In genomic region chr3R:29229958-29230357, dm6 we compare ENCODE assay signal across 4 fruit fly cellular contexts.
TF ChIP-seq lines count a peak whose summit lies in the region.

No protein-coding gene starts in this region.

- no peak for TF ChIP-seq CTCF in whole organism, embryonic (GFP tag; optimal IDR thresholded peaks at IDR 0.05; lab: Kevin White, UChicago)

TF ChIP-seq in Kc167, 6 proteins besides CTCF, POLR2A, EP300 and RAD21:
- TF ChIP-seq ttk (optimal IDR thresholded peaks at IDR 0.05; lab: Kevin White, UChicago) (peak; percentile 80), h (optimal IDR thresholded peaks at IDR 0.05; lab: Kevin White, UChicago) (no peak)

TF ChIP-seq in whole organism, adult, 20 proteins besides CTCF, POLR2A, EP300 and RAD21:
- TF ChIP-seq Clk (GFP tag; optimal IDR thresholded peaks at IDR 0.05; lab: Kevin White, UChicago) (no peak), Mnt (GFP tag; optimal IDR thresholded peaks at IDR 0.05; lab: Kevin White, UChicago) (peak; percentile 46)

TF ChIP-seq in whole organism, embryonic, 481 proteins besides CTCF, POLR2A, EP300 and RAD21:
- TF ChIP-seq maf-S (GFP tag; optimal IDR thresholded peaks at IDR 0.05; lab: Kevin White, UChicago) (no peak), CG4730 (GFP tag; IDR thresholded peaks at IDR 0.05; lab: Robert Waterston, UW) (no peak), Ada2b (GFP tag; IDR thresholded peaks at IDR 0.05; lab: Robert Waterston, UW) (no peak), twi (tag; optimal IDR thresholded peaks at IDR 0.05; lab: Kevin White, UChicago) (no peak), CG15601 (tag; optimal IDR thresholded peaks at IDR 0.05; lab: Kevin White, UChicago) (no peak), sima (GFP tag; optimal IDR thresholded peaks at IDR 0.05; lab: Kevin White, UChicago) (no peak), CG8290 (GFP tag; optimal IDR thresholded peaks at IDR 0.05; lab: Kevin White, UChicago) (no peak), CG8290 (tag; optimal IDR thresholded peaks at IDR 0.05; lab: Kevin White, UChicago) (no peak), ssp (GFP tag; IDR thresholded peaks at IDR 0.05; lab: Robert Waterston, UW) (peak; percentile 10; the same call in 1 of the 2 replicates), br (optimal IDR thresholded peaks at IDR 0.05; lab: Kevin White, UChicago) (no peak), ftz-f1 (GFP tag; optimal IDR thresholded peaks at IDR 0.05; lab: Kevin White, UChicago) (no peak), CG10543 (GFP tag; optimal IDR thresholded peaks at IDR 0.05; lab: Kevin White, UChicago) (no peak), cwo (GFP tag; optimal IDR thresholded peaks at IDR 0.05; lab: Kevin White, UChicago) (peak; percentile 9), bigmax (GFP tag; optimal IDR thresholded peaks at IDR 0.05; lab: Kevin White, UChicago) (no peak), CG3407 (GFP tag; optimal IDR thresholded peaks at IDR 0.05; lab: Kevin White, UChicago) (no peak), chn (GFP tag; optimal IDR thresholded peaks at IDR 0.05; lab: Kevin White, UChicago) (no peak), mirr (GFP tag; optimal IDR thresholded peaks at IDR 0.05; lab: Kevin White, UChicago) (peak; percentile 32), knrl (GFP tag; IDR thresholded peaks at IDR 0.05; lab: Robert Waterston, UW; ENCODE audit: partially characterized antibody) (no peak), bbx (GFP tag; IDR thresholded peaks at IDR 0.05; lab: Robert Waterston, UW; ENCODE audit: partially characterized antibody) (no peak), zen (tag; optimal IDR thresholded peaks at IDR 0.05; lab: Kevin White, UChicago) (no peak), CG32772 (GFP tag; IDR thresholded peaks at IDR 0.05; lab: Robert Waterston, UW) (no peak), lilli (GFP tag; optimal IDR thresholded peaks at IDR 0.05; lab: Kevin White, UChicago) (no peak), slbo (GFP tag; IDR thresholded peaks at IDR 0.05; lab: Robert Waterston, UW) (no peak), CG15696 (tag; optimal IDR thresholded peaks at IDR 0.05; lab: Kevin White, UChicago) (no peak), peb (GFP tag; IDR thresholded peaks at IDR 0.05; lab: Robert Waterston, UW) (no peak), chif (GFP tag; optimal IDR thresholded peaks at IDR 0.05; lab: Kevin White, UChicago) (no peak), grn (GFP tag; optimal IDR thresholded peaks at IDR 0.05; lab: Kevin White, UChicago) (peak; percentile 73), E2f1 (GFP tag; IDR thresholded peaks at IDR 0.05; lab: Robert Waterston, UW) (no peak), GATAe (GFP tag; conservative IDR thresholded peaks at IDR 0.05; lab: Robert Waterston, UW) (peak; percentile 40; the same call in 1 of the 2 replicates), croc (GFP tag; conservative IDR thresholded peaks at IDR 0.05; lab: Robert Waterston, UW) (no peak), exex (tag; optimal IDR thresholded peaks at IDR 0.05; lab: Kevin White, UChicago) (peak; percentile 69), Hr78 (GFP tag; optimal IDR thresholded peaks at IDR 0.05; lab: Kevin White, UChicago) (peak in 1 of 2 experiments; percentile 11), sug (tag; optimal IDR thresholded peaks at IDR 0.05; lab: Kevin White, UChicago) (peak; percentile 51), MESR4 (GFP tag; optimal IDR thresholded peaks at IDR 0.05; lab: Kevin White, UChicago) (no peak), CG4820 (GFP tag; optimal IDR thresholded peaks at IDR 0.05; lab: Kevin White, UChicago) (no peak), Max (GFP tag; optimal IDR thresholded peaks at IDR 0.05; lab: Kevin White, UChicago) (no peak)

TF ChIP-seq in whole organism, prepupa, 60 proteins besides CTCF, POLR2A, EP300 and RAD21:
- no peak for TF ChIP-seq fkh (GFP tag; optimal IDR thresholded peaks at IDR 0.05; lab: Kevin White, UChicago)
- TF ChIP-seq vri (GFP tag; optimal IDR thresholded peaks at IDR 0.05; lab: Kevin White, UChicago), result peak; percentile 20
